Worm (Caenorhabditis elegans): ENCODE data around the gene ubc-7.

Gene ubc-7

DNA sequence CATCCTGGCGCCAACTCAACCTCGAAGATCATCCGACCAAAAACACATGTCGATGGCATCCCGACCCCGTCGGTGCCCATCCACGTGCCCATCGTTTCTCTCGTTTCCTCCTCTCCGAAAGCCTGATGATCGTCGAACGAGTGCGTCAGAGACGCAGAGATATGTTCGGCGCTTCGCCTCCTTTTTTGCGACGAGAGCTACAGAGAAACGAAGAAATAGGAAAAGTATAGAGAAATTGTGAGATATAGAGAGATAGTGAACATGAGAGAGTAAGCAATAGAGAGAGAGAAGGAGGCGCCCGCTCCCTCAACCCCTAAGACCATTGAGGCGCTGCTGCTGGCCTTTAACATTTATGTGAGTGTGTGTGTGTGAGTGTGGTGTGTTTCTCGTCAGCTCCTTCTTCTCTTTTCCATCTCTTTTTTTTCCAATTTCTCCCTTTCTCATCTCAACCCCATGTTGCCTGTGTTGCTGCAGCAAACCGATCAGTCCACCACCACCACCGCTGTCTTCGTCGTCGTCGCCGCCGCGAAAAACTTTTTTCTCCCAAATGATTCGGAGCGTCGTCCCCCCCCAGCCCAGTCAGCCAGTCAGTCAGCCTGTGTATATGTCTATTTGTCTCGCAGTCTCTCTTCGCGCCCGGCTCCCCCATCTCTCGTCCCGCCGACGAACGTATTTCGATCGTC lies 11.7 kb downstream of the ubc-7 start, which contains the start of gene hlh-11 (continued):
- no peak; the same call in 1 of the 2 replicates for TF ChIP-seq ekl-4 (GFP tag; IDR thresholded peaks at IDR 0.05)
- no peak for TF ChIP-seq lsl-1 (GFP tag; optimal IDR thresholded peaks at IDR 0.05)
- TF ChIP-seq lin-26 (GFP tag; IDR thresholded peaks at IDR 0.05), result peak; percentile 15; the same call in 1 of the 2 replicates
- TF ChIP-seq ceh-58 (GFP tag; IDR thresholded peaks at IDR 0.05), result no peak
- TF ChIP-seq die-1 (tag; optimal IDR thresholded peaks at IDR 0.05), result peak; percentile 72
- TF ChIP-seq ztf-6 (GFP tag; IDR thresholded peaks at IDR 0.05), result 0 out of 2 replicates have a peak, but pooled peaks have one; percentile 4
- TF ChIP-seq rcor-1 (GFP tag; IDR thresholded peaks at IDR 0.05), result peak; percentile 27; the same call in 1 of the 2 replicates
- TF ChIP-seq egrh-3 (GFP tag; IDR thresholded peaks at IDR 0.05), result peak; percentile 89
- no peak for TF ChIP-seq mes-4 (tag; optimal IDR thresholded peaks at IDR 0.05)
- TF ChIP-seq somi-1 (GFP tag; optimal IDR thresholded peaks at IDR 0.05), result peak; percentile 87
- TF ChIP-seq B0336.3 (GFP tag; IDR thresholded peaks at IDR 0.05), result peak; percentile 91
- no peak for TF ChIP-seq attf-6 (GFP tag; IDR thresholded peaks at IDR 0.05)
- TF ChIP-seq F55B11.4 (tag; optimal IDR thresholded peaks at IDR 0.05; ENCODE audit: borderline replicate concordance, insufficient read depth), result no peak
- no peak; the same call in 1 of the 2 replicates for TF ChIP-seq Y53G8AR.9 (GFP tag; conservative IDR thresholded peaks at IDR 0.05)

DNA sequence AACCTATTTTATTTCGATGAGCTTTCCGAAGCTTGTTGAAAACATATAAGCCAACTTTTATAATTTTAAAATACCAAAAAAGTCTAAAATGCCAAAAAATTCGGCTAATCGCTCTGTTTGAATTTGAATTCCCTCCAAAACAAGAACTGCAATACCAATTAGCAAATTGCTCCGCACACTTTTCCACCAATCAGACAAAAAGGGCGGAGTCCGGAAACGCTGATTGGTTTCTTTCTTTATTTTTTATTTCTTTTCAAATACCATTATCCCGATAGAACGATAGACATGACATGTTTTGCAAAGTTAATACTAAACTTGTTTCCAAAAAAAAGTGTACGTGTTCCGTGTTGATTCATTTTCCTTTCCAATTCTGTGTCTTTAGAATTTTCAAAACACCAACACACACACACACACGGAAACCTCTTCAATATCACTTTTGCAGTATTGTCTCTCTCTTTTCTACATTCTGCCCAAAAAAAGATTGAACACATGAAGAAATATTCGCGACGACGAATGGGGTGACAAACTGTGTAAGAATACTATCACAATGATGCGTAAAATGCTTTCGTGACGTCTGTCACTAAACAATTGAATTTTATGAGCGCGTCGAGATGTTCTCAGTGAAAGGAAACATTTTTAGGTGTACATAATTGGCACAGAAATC lies 13.2 kb downstream of the ubc-7 start:
- TF ChIP-seq xnd-1 (tag; optimal IDR thresholded peaks at IDR 0.05) (no peak), lin-54 (GFP tag; optimal IDR thresholded peaks at IDR 0.05) (no peak), ceh-27 (GFP tag; optimal IDR thresholded peaks at IDR 0.05) (peak; percentile 3), lsl-1 (GFP tag; optimal IDR thresholded peaks at IDR 0.05) (no peak), ets-4 (GFP tag; optimal IDR thresholded peaks at IDR 0.05) (no peak), ZK185.1 (tag; optimal IDR thresholded peaks at IDR 0.05; ENCODE audit: poor library complexity, severe bottlenecking) (no peak), F22D6.2 (tag; optimal IDR thresholded peaks at IDR 0.05) (no peak), aptf-2 (GFP tag; conservative IDR thresholded peaks at IDR 0.05) (no peak), T26A5.8 (tag; optimal IDR thresholded peaks at IDR 0.05) (no peak), nfyb-1 (GFP tag; IDR thresholded peaks at IDR 0.05) (peak; percentile 75; the same call in 1 of the 2 replicates), madf-8 (GFP tag; conservative IDR thresholded peaks at IDR 0.05) (no peak)

DNA sequence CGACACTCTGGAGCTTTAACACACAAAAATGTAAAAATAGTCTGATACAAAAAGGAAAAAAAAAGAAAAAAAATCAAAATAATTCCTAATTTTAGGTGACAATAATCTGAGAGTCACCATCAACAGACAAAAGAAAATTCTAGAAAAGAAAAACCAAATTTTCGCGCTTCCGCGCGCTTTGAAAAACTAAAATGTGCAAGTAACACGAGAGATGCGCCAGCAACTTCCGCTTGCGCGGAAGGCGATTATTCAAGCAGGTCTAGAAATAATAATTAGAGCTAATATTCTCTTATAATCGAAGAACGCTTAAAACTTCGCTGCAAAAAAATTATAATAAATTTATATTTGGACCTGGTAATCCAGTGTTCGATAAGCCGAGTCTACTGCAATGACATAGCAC lies 14.0 kb downstream of the ubc-7 start:
- no peak for TF ChIP-seq B0261.1 (tag; optimal IDR thresholded peaks at IDR 0.05)
- peak; percentile 99 for TF ChIP-seq D2030.7 (GFP tag; IDR thresholded peaks at IDR 0.05)
- no peak for TF ChIP-seq nfya-1 (tag; optimal IDR thresholded peaks at IDR 0.05; ENCODE audit: borderline replicate concordance, insufficient read depth)
- no peak for TF ChIP-seq bed-2 (GFP tag; IDR thresholded peaks at IDR 0.05)
- peak; percentile 91; the same call in 1 of the 2 replicates for TF ChIP-seq F37B4.10 (GFP tag; IDR thresholded peaks at IDR 0.05)
- peak; percentile 52 for TF ChIP-seq snpc-4 (GFP tag; optimal IDR thresholded peaks at IDR 0.05)
- peak; percentile 54 to 86 (median 70) for TF ChIP-seq snpc-4 (tag; optimal IDR thresholded peaks at IDR 0.05)
- TF ChIP-seq Y53F4B.3 (GFP tag; IDR thresholded peaks at IDR 0.05), result peak; percentile 73
- no peak for TF ChIP-seq ceh-58 (GFP tag; IDR thresholded peaks at IDR 0.05)
- peak; percentile 3 for TF ChIP-seq T26A5.8 (tag; optimal IDR thresholded peaks at IDR 0.05)
- TF ChIP-seq madf-6 (GFP tag; IDR thresholded peaks at IDR 0.05), result peak; percentile 100
- no peak for TF ChIP-seq nhr-120 (GFP tag; IDR thresholded peaks at IDR 0.05)
- TF ChIP-seq B0035.1 (tag; optimal IDR thresholded peaks at IDR 0.05), result no peak
- no peak for TF ChIP-seq lin-40 (tag; optimal IDR thresholded peaks at IDR 0.05)
- TF ChIP-seq ekl-4 (GFP tag; IDR thresholded peaks at IDR 0.05), result peak; percentile 97
- TF ChIP-seq hlh-26 (GFP tag; conservative IDR thresholded peaks at IDR 0.05), result no peak
- TF ChIP-seq madf-8 (GFP tag; conservative IDR thresholded peaks at IDR 0.05), result peak; percentile 100
- peak; percentile 83 for TF ChIP-seq athp-1 (tag; optimal IDR thresholded peaks at IDR 0.05)
- TF ChIP-seq rec-8 (tag; optimal IDR thresholded peaks at IDR 0.05), result peak in 1 of 2 experiments; percentile 17
- TF ChIP-seq ceh-100 (GFP tag; IDR thresholded peaks at IDR 0.05), result peak; percentile 85
- 0 out of 2 replicates have a peak, but pooled peaks have one; percentile 49 for TF ChIP-seq egl-18 (GFP tag; IDR thresholded peaks at IDR 0.05)
- no peak for TF ChIP-seq F55B11.4 (tag; optimal IDR thresholded peaks at IDR 0.05; ENCODE audit: borderline replicate concordance, insufficient read depth)
- no peak for TF ChIP-seq ztf-26 (tag; optimal IDR thresholded peaks at IDR 0.05)
- TF ChIP-seq akir-1 (GFP tag; optimal IDR thresholded peaks at IDR 0.05), result no peak
